Worm (Caenorhabditis elegans): ENCODE measurements around the gene T10B5.8.
A peak's percentile ranks its signal among the peaks of the same experiment; 100 is the strongest.

Gene T10B5.8

ce11 chrV:1871768-1872296, 30.0 kb downstream of the T10B5.8 start, which contains the start of the genes T10B5.4 and cct-7 (continued):
- TF ChIP-seq attf-6 (GFP tag; IDR thresholded peaks at IDR 0.05) (no peak; the same call in 1 of the 2 replicates), egl-44 (GFP tag; IDR thresholded peaks at IDR 0.05) (peak; percentile 68; the same call in 1 of the 2 replicates), C17E4.6 (GFP tag; IDR thresholded peaks at IDR 0.05) (0 out of 2 replicates have a peak, but pooled peaks have one; percentile 30), D2030.7 (GFP tag; IDR thresholded peaks at IDR 0.05) (peak; percentile 83), mcd-1 (GFP tag; IDR thresholded peaks at IDR 0.05) (peak; percentile 97), rcor-1 (GFP tag; IDR thresholded peaks at IDR 0.05) (peak; percentile 75)

DNA sequence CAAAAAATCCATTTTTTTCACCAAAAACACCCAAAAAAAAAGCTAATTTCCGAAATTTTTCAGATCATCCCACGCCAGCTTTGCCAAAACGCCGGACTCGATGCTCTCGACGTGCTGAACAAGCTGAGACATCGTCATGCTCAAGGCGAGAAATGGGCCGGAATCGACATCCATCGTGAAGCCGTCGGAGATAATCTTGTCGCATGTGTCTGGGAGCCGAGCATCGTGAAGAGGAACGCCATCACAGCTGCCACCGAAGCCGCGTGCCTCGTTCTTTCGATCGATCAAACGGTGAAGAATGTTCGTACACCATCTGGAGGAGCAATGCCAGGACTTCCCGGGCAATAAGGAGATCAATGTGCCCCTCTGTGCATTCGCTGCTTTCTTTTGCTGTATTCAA, 33.0 kb downstream of the T10B5.8 start:
- TF ChIP-seq zfh-2 (GFP tag; conservative IDR thresholded peaks at IDR 0.05) (peak; percentile 74), let-526 (GFP tag; IDR thresholded peaks at IDR 0.05) (no peak), C06A6.2 (GFP tag; conservative IDR thresholded peaks at IDR 0.05) (no peak), sea-2 (GFP tag; IDR thresholded peaks at IDR 0.05) (no peak), madf-3 (GFP tag; IDR thresholded peaks at IDR 0.05) (0 out of 2 replicates have a peak, but pooled peaks have one; percentile 65), mcd-1 (GFP tag; IDR thresholded peaks at IDR 0.05) (0 out of 2 replicates have a peak, but pooled peaks have one; percentile 16), somi-1 (GFP tag; optimal IDR thresholded peaks at IDR 0.05) (no peak), ztf-3 (GFP tag; optimal IDR thresholded peaks at IDR 0.05) (no peak)

DNA sequence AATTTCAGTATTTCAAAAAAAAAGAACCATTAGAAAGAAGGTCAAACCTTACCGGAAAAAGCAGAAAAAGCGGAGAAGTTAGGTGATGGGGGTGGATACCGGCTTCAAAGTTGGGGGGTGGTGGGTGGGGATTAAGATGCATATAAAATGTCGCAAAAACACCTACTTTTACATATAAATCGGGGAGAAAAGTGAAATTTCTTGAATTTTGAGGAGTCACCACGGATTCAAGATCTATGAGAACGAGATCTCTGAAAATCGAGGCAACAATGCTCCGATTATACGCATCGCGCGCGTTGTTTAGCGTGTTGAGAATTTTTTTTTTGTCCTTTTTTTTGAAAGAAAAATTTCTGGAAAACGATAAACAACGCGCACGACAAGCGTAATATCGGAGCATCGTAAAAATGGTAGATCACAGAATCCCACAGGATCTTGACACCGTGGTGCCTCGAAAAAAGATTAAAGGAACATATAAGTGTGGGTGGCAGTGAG, 33.7 kb downstream of the T10B5.8 start:
- TF ChIP-seq hmg-1.2 (GFP tag; IDR thresholded peaks at IDR 0.05) (peak; percentile 48), ceh-100 (GFP tag; IDR thresholded peaks at IDR 0.05) (peak; percentile 91), egl-18 (GFP tag; IDR thresholded peaks at IDR 0.05) (no peak), Y53F4B.3 (GFP tag; IDR thresholded peaks at IDR 0.05) (no peak), Y56A3A.18 (GFP tag; IDR thresholded peaks at IDR 0.05) (peak; percentile 80; the same call in 1 of the 2 replicates), ekl-4 (GFP tag; IDR thresholded peaks at IDR 0.05) (peak; percentile 90), ztf-22 (GFP tag; optimal IDR thresholded peaks at IDR 0.05) (no peak), tbp1 (GFP tag; optimal IDR thresholded peaks at IDR 0.05) (peak; percentile 58), C17E4.6 (GFP tag; IDR thresholded peaks at IDR 0.05) (0 out of 2 replicates have a peak, but pooled peaks have one; percentile 11), C06A6.2 (GFP tag; conservative IDR thresholded peaks at IDR 0.05) (no peak), F49E8.2 (tag; optimal IDR thresholded peaks at IDR 0.05; ENCODE audit: insufficient read depth) (peak; percentile 71), ztf-3 (GFP tag; optimal IDR thresholded peaks at IDR 0.05) (no peak), madf-8 (GFP tag; conservative IDR thresholded peaks at IDR 0.05) (no peak), F10E7.11 (tag; optimal IDR thresholded peaks at IDR 0.05) (peak; percentile 93), F37B4.10 (GFP tag; IDR thresholded peaks at IDR 0.05) (no peak), repo-1 (tag; optimal IDR thresholded peaks at IDR 0.05) (peak; percentile 87), chd-7 (tag; optimal IDR thresholded peaks at IDR 0.05) (peak; percentile 91), rpc-1 (optimal IDR thresholded peaks at IDR 0.05) (no peak), rpc-1 (tag; optimal IDR thresholded peaks at IDR 0.05) (no peak), mcd-1 (GFP tag; IDR thresholded peaks at IDR 0.05) (peak; percentile 70), cebp-2 (GFP tag; IDR thresholded peaks at IDR 0.05) (peak; percentile 59; the same call in 1 of the 2 replicates), nhr-120 (GFP tag; IDR thresholded peaks at IDR 0.05) (no peak), madf-6 (GFP tag; IDR thresholded peaks at IDR 0.05) (peak; percentile 74), rec-8 (tag; optimal IDR thresholded peaks at IDR 0.05) (peak in 1 of 2 experiments; percentile 33), dpl-1 (GFP tag; optimal IDR thresholded peaks at IDR 0.05) (no peak), Y53G8AR.9 (GFP tag; conservative IDR thresholded peaks at IDR 0.05) (peak; percentile 81), F57A8.1 (GFP tag; optimal IDR thresholded peaks at IDR 0.05) (no peak), F39B2.1 (GFP tag; IDR thresholded peaks at IDR 0.05) (peak; percentile 21; the same call in 1 of the 2 replicates), bed-2 (GFP tag; IDR thresholded peaks at IDR 0.05) (no peak), ztf-18 (tag; optimal IDR thresholded peaks at IDR 0.05) (no peak), snpc-1.3 (tag; optimal IDR thresholded peaks at IDR 0.05; ENCODE audit: insufficient read depth) (no peak), lag-1 (GFP tag; IDR thresholded peaks at IDR 0.05) (no peak), snpc-1.1 (tag; optimal IDR thresholded peaks at IDR 0.05; ENCODE audit: insufficient read depth) (no peak), B0261.1 (tag; optimal IDR thresholded peaks at IDR 0.05) (peak; percentile 38)

Measured in whole organism, young adult.